Fruit fly (Drosophila melanogaster) whole organism, pupa: ENCODE data around the gene yellow-b.

Experiments used
- CG10348 ChIP-seq: fragments of 200-800 bp; sonication (Bioruptor generic); IDR thresholded peaks from 2 replicates; pipeline ENCODE4 v1.3.6; 2022; ENCODE audit warnings: missing biosample characterization, missing genetic modification characterization
- CG14655 ChIP-seq: fragments of 200-800 bp; sonication (Bioruptor generic); optimal IDR thresholded peaks from 3 replicates; lab custom pipeline; 2017; ENCODE audit warnings: mild to moderate bottlenecking, missing biosample characterization, missing genetic modification reagents, missing genetic modification characterization
- CG32121 ChIP-seq: fragments of 200-800 bp; sonication (Bioruptor generic); IDR thresholded peaks from 2 replicates; pipeline ENCODE4 v1.3.6; 2022; ENCODE audit warnings: missing biosample characterization, missing genetic modification characterization
- CG8159 ChIP-seq: fragments of 200-800 bp; sonication (Bioruptor generic); optimal IDR thresholded peaks from 3 replicates; lab custom pipeline; 2018; ENCODE audit warnings: missing biosample characterization, mild to moderate bottlenecking, missing genetic modification characterization, moderate library complexity
- CG8301 ChIP-seq: fragments of 200-800 bp; sonication (Bioruptor generic); optimal IDR thresholded peaks from 2 replicates; lab custom pipeline; 2018; ENCODE audit warnings: missing biosample characterization, mild to moderate bottlenecking, missing genetic modification characterization
- CG9948 ChIP-seq: fragments of 200-800 bp; sonication (Bioruptor generic); optimal IDR thresholded peaks from 2 replicates; lab custom pipeline; 2018; ENCODE audit warnings: missing biosample characterization, mild to moderate bottlenecking, missing genetic modification characterization, moderate library complexity
- D1 ChIP-seq: fragments of 200-800 bp; sonication (Bioruptor generic); optimal IDR thresholded peaks from 2 replicates; lab custom pipeline; 2018; ENCODE audit warnings: missing biosample characterization, mild to moderate bottlenecking, missing genetic modification characterization, moderate library complexity
- EcR ChIP-seq: fragments of 200-800 bp; sonication (Bioruptor generic); optimal IDR thresholded peaks from 3 replicates; lab custom pipeline; 2019; ENCODE audit warnings: missing biosample characterization, missing genetic modification characterization, mild to moderate bottlenecking, moderate library complexity, missing genetic modification reagents
- Ets98B ChIP-seq: fragments of 200-800 bp; sonication (Bioruptor generic); IDR thresholded peaks from 2 replicates; pipeline ENCODE4 v1.3.6; 2022; ENCODE audit warnings: missing biosample characterization, missing genetic modification characterization
- Pif1A ChIP-seq: fragments of 200-800 bp; sonication (Bioruptor generic); optimal IDR thresholded peaks from 3 replicates; lab custom pipeline; 2016; ENCODE audit warnings: missing biosample characterization, missing genetic modification characterization
- Pif1B ChIP-seq: fragments of 200-800 bp; sonication (Bioruptor generic); optimal IDR thresholded peaks from 3 replicates; lab custom pipeline; 2016; ENCODE audit warnings: missing biosample characterization, missing genetic modification characterization
- Snoo ChIP-seq: fragments of 200-800 bp; sonication (Bioruptor generic); optimal IDR thresholded peaks from 3 replicates; lab custom pipeline; 2017; ENCODE audit warnings: missing biosample characterization, mild to moderate bottlenecking, missing genetic modification characterization, inconsistent platforms
- gl ChIP-seq: fragments of 200-800 bp; sonication (Bioruptor generic); optimal IDR thresholded peaks from 2 replicates; lab custom pipeline; 2018; ENCODE audit warnings: missing biosample characterization, mild to moderate bottlenecking, missing genetic modification characterization

- no peak for TF ChIP-seq Ets98B (GFP tag; lab: Robert Waterston, UW)
- TF ChIP-seq CG8159 (tag; lab: Kevin White, UChicago) = no peak
- TF ChIP-seq Snoo (tag; lab: Kevin White, UChicago) = no peak
- no peak for TF ChIP-seq Pif1B (GFP tag; lab: Kevin White, UChicago)
- no peak for TF ChIP-seq D1 (tag; lab: Kevin White, UChicago)
- TF ChIP-seq CG9948 (tag; lab: Kevin White, UChicago) = no peak
- TF ChIP-seq EcR (GFP tag; lab: Kevin White, UChicago) = no peak
- TF ChIP-seq CG14655 (GFP tag; lab: Kevin White, UChicago) = no peak
- TF ChIP-seq CG32121 = no peak
- TF ChIP-seq gl (tag; lab: Kevin White, UChicago) = no peak
- no peak for TF ChIP-seq CG8301 (tag; lab: Kevin White, UChicago)
- TF ChIP-seq CG10348 (GFP tag; lab: Robert Waterston, UW) = no peak
- no peak for TF ChIP-seq Pif1A (GFP tag; lab: Kevin White, UChicago)
These were observed 42.2 kb upstream of the yellow-b start for dm6 chr2L:16711891-16712290.
